Fruit fly (Drosophila melanogaster): ENCODE results near the gene Arp5.

The Arp5 gene

dm6 chr3R:18164052-18164722, 21.1 kb upstream of the Arp5 start, which contains the start of the genes CG7218 and Cbp20 (continued):
- TF ChIP-seq Dip3 (GFP tag; optimal IDR thresholded peaks at IDR 0.05): peak; percentile 60
- TF ChIP-seq CG43689 (GFP tag; IDR thresholded peaks at IDR 0.05): no peak

DNA sequence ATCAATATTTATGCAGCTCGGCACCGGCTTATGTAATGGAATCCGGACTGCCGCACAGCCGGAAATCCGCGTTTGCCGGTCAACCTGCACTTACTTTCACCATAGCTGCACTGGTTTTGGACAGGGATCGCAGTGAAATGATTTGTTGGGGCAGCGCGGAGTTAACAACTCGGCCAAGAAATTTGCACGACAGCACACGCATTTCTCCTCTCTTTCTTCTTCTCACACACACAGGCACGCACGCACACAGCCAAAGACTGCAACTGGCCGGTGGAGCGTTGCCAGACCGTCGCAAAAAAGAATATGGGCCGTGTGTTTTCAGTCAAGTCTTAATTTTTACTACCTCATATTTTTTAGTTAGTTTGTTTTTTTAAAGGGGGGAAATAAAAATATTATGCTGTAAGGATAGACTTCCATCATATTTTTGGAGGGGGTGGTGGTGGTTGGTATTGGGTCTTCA, 19.0 kb upstream of the Arp5 start:
- TF ChIP-seq tll (GFP tag; optimal IDR thresholded peaks at IDR 0.05) (no peak), CG10654 (GFP tag; optimal IDR thresholded peaks at IDR 0.05) (no peak), unpg (GFP tag; optimal IDR thresholded peaks at IDR 0.05) (no peak), CG34422 (GFP tag; IDR thresholded peaks at IDR 0.05) (peak; percentile 49; the same call in 1 of the 3 replicates), chif (GFP tag; optimal IDR thresholded peaks at IDR 0.05) (no peak), CG4820 (GFP tag; optimal IDR thresholded peaks at IDR 0.05) (no peak), CG3163 (GFP tag; optimal IDR thresholded peaks at IDR 0.05) (no peak), ac (GFP tag; optimal IDR thresholded peaks at IDR 0.05) (no peak), Jarid2 (GFP tag; optimal IDR thresholded peaks at IDR 0.05) (no peak), CG12744 (GFP tag; optimal IDR thresholded peaks at IDR 0.05) (no peak), CG13287 (GFP tag; IDR thresholded peaks at IDR 0.05; ENCODE audit: partially characterized antibody) (peak; percentile 18), CG8924 (tag; optimal IDR thresholded peaks at IDR 0.05) (peak; percentile 7), Hmx (GFP tag; optimal IDR thresholded peaks at IDR 0.05) (no peak), PHDP (tag; optimal IDR thresholded peaks at IDR 0.05) (no peak), Fer3 (tag; optimal IDR thresholded peaks at IDR 0.05) (no peak), dati (GFP tag; IDR thresholded peaks at IDR 0.05) (no peak), ken (GFP tag; IDR thresholded peaks at IDR 0.05) (no peak), lab (GFP tag; optimal IDR thresholded peaks at IDR 0.05) (no peak), CG5953 (GFP tag; IDR thresholded peaks at IDR 0.05) (no peak), tin (GFP tag; optimal IDR thresholded peaks at IDR 0.05) (peak; percentile 8), Drgx (GFP tag; IDR thresholded peaks at IDR 0.05) (no peak), CG8944 (GFP tag; optimal IDR thresholded peaks at IDR 0.05) (no peak), CG10543 (GFP tag; optimal IDR thresholded peaks at IDR 0.05) (peak; percentile 40), nom (GFP tag; optimal IDR thresholded peaks at IDR 0.05) (no peak), grn (GFP tag; optimal IDR thresholded peaks at IDR 0.05) (no peak), luna (GFP tag; optimal IDR thresholded peaks at IDR 0.05) (no peak), sna (GFP tag; IDR thresholded peaks at IDR 0.05; ENCODE audit: partially characterized antibody) (no peak), tio (GFP tag; optimal IDR thresholded peaks at IDR 0.05) (no peak), onecut (GFP tag; IDR thresholded peaks at IDR 0.05) (no peak; the same call in 1 of the 2 replicates), Sry-β (GFP tag; optimal IDR thresholded peaks at IDR 0.05) (no peak), ranshi (GFP tag; IDR thresholded peaks at IDR 0.05) (no peak), CG2678 (tag; optimal IDR thresholded peaks at IDR 0.05) (peak; percentile 12), Rfx (GFP tag; IDR thresholded peaks at IDR 0.05) (peak; percentile 26; the same call in 1 of the 2 replicates), CG17802 (tag; optimal IDR thresholded peaks at IDR 0.05) (no peak), E2f2 (GFP tag; IDR thresholded peaks at IDR 0.05) (no peak), CG8281 (tag; optimal IDR thresholded peaks at IDR 0.05) (no peak), CG15011 (GFP tag; optimal IDR thresholded peaks at IDR 0.05) (no peak), CG2129 (GFP tag; IDR thresholded peaks at IDR 0.05; ENCODE audit: partially characterized antibody) (no peak), gce (GFP tag; IDR thresholded peaks at IDR 0.05) (no peak), sens-2 (GFP tag; IDR thresholded peaks at IDR 0.05) (no peak), CG8388 (GFP tag; optimal IDR thresholded peaks at IDR 0.05) (no peak), fu2 (GFP tag; optimal IDR thresholded peaks at IDR 0.05) (no peak), BEAF-32 (GFP tag; optimal IDR thresholded peaks at IDR 0.05) (no peak), slou (GFP tag; optimal IDR thresholded peaks at IDR 0.05) (no peak), CG15269 (tag; optimal IDR thresholded peaks at IDR 0.05) (no peak), ham (GFP tag; IDR thresholded peaks at IDR 0.05) (no peak)
